Worm (Caenorhabditis elegans) whole organism, L3 larva: Measurements from ENCODE around the gene npr-4.

ENCODE experiments used
- elt-2 ChIP-seq: sonication (generic microtip); optimal IDR thresholded peaks from 2 replicates; lab custom pipeline; 2016; ENCODE audit warnings: missing genetic modification reagents, mild to moderate bottlenecking, missing genetic modification characterization, missing compliant biosample characterization
- nfya-1 ChIP-seq: sonication (generic microtip); optimal IDR thresholded peaks from 2 replicates; lab custom pipeline; 2017; ENCODE audit warnings: missing genetic modification characterization, mild to moderate bottlenecking, missing compliant biosample characterization, antibody characterized with exemption, moderate library complexity; ENCODE audit not compliant: insufficient read depth

DNA sequence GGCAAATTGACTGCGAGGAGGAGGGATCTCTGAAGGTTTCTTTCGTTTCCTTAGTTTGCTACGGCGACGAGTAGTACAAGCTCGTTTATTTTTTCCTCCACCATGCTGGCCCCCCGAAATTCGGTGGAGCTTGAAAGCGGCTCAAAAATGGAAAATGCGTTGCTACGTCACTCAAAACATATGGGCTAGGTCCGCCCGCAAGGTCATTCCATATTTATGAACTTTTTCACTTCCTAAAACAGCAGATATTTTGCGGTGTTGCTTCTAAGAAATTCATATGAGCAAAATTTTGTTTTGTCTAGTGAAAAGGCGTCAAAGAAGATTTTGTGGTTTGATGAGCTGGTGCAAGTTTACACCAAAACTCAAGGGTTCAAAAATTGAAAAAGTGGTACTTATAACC lies 17.0 kb downstream of the npr-4 start:
- TF ChIP-seq nfya-1 = no peak
- TF ChIP-seq elt-2 (tag; lab: Kevin White, UChicago) = no peak
